Worm (Caenorhabditis elegans): ENCODE data around the gene R10E4.6.

Gene R10E4.6

ce11 chrIII:4274524-4274923, 18.7 kb upstream of the R10E4.6 start:
- peak; percentile 26 for TF ChIP-seq hmg-4 (GFP tag; optimal IDR thresholded peaks at IDR 0.05)
- no peak for TF ChIP-seq scrt-1 (GFP tag; IDR thresholded peaks at IDR 0.05)

- TF ChIP-seq ceh-36 (tag; optimal IDR thresholded peaks at IDR 0.05) (no peak), ets-7 (tag; optimal IDR thresholded peaks at IDR 0.05) (no peak), ama-1 (optimal IDR thresholded peaks at IDR 0.05) (peak; percentile 41), hmbx-1 (tag; optimal IDR thresholded peaks at IDR 0.05) (no peak), tbx-37 (GFP tag; conservative IDR thresholded peaks at IDR 0.05) (no peak; the same call in 1 of the 2 replicates), ceh-13 (GFP tag; optimal IDR thresholded peaks at IDR 0.05) (no peak)
Observed at ce11 chrIII:4275704-4276103, 17.5 kb upstream of the R10E4.6 start.

ce11 chrIII:4276277-4276676, 16.9 kb upstream of the R10E4.6 start:
- TF ChIP-seq B0310.2 (tag; optimal IDR thresholded peaks at IDR 0.05), result no peak
- no peak for TF ChIP-seq flt-1 (GFP tag; IDR thresholded peaks at IDR 0.05)
- peak; percentile 94 for TF ChIP-seq ama-1 (optimal IDR thresholded peaks at IDR 0.05)
- no peak for TF ChIP-seq tbx-11 (GFP tag; IDR thresholded peaks at IDR 0.05)
- no peak for TF ChIP-seq ets-7 (tag; optimal IDR thresholded peaks at IDR 0.05)
- TF ChIP-seq hmbx-1 (tag; optimal IDR thresholded peaks at IDR 0.05), result no peak
- no peak for TF ChIP-seq tbx-37 (GFP tag; conservative IDR thresholded peaks at IDR 0.05)
- no peak for TF ChIP-seq aly-1 (tag; optimal IDR thresholded peaks at IDR 0.05)

ce11 chrIII:4277762-4278161, 15.4 kb upstream of the R10E4.6 start:
- TF ChIP-seq ama-1 (optimal IDR thresholded peaks at IDR 0.05) (peak; percentile 11), pes-1 (GFP tag; IDR thresholded peaks at IDR 0.05) (no peak; the same call in 1 of the 2 replicates)

ce11 chrIII:4278203-4278602, 15.0 kb upstream of the R10E4.6 start:
- TF ChIP-seq ceh-13 (GFP tag; optimal IDR thresholded peaks at IDR 0.05), result no peak
- no peak for TF ChIP-seq aly-1 (tag; optimal IDR thresholded peaks at IDR 0.05)
- TF ChIP-seq flt-1 (GFP tag; IDR thresholded peaks at IDR 0.05), result no peak
- TF ChIP-seq hmbx-1 (tag; optimal IDR thresholded peaks at IDR 0.05), result no peak
- no peak for TF ChIP-seq sea-1 (GFP tag; conservative IDR thresholded peaks at IDR 0.05)
- no peak for TF ChIP-seq ama-1 (optimal IDR thresholded peaks at IDR 0.05)
- TF ChIP-seq pes-1 (GFP tag; IDR thresholded peaks at IDR 0.05), result no peak
- no peak for TF ChIP-seq ceh-36 (tag; optimal IDR thresholded peaks at IDR 0.05)
- no peak for TF ChIP-seq hmg-4 (GFP tag; optimal IDR thresholded peaks at IDR 0.05)
- no peak for TF ChIP-seq F13C5.2 (tag; optimal IDR thresholded peaks at IDR 0.05)
- TF ChIP-seq tra-4 (tag; optimal IDR thresholded peaks at IDR 0.05), result no peak
- TF ChIP-seq tbx-37 (GFP tag; conservative IDR thresholded peaks at IDR 0.05), result no peak
- no peak for TF ChIP-seq tbx-11 (GFP tag; IDR thresholded peaks at IDR 0.05)
- no peak for TF ChIP-seq hnd-1 (tag; optimal IDR thresholded peaks at IDR 0.05)
- no peak for TF ChIP-seq B0310.2 (tag; optimal IDR thresholded peaks at IDR 0.05)
- TF ChIP-seq ets-7 (tag; optimal IDR thresholded peaks at IDR 0.05), result no peak
- TF ChIP-seq scrt-1 (GFP tag; IDR thresholded peaks at IDR 0.05), result no peak

ce11 chrIII:4280215-4281173, 12.7 kb upstream of the R10E4.6 start, which contains the start of gene sup-26:
TSS of gene sup-26 (minus strand) at chrIII:4280224.
- TF ChIP-seq hmbx-1 (tag; optimal IDR thresholded peaks at IDR 0.05) (no peak), F13C5.2 (tag; optimal IDR thresholded peaks at IDR 0.05) (peak; percentile 60), ets-7 (tag; optimal IDR thresholded peaks at IDR 0.05) (peak; percentile 31), sea-1 (GFP tag; conservative IDR thresholded peaks at IDR 0.05) (peak; percentile 83; the same call in 1 of the 2 replicates), scrt-1 (GFP tag; IDR thresholded peaks at IDR 0.05) (peak; percentile 51; the same call in 1 of the 2 replicates), tra-4 (tag; optimal IDR thresholded peaks at IDR 0.05) (peak; percentile 13), B0310.2 (tag; optimal IDR thresholded peaks at IDR 0.05) (peak; percentile 41), tbx-11 (GFP tag; IDR thresholded peaks at IDR 0.05) (no peak), pes-1 (GFP tag; IDR thresholded peaks at IDR 0.05) (peak; percentile 49; the same call in 1 of the 2 replicates), hmg-4 (GFP tag; optimal IDR thresholded peaks at IDR 0.05) (peak; percentile 80), aly-1 (tag; optimal IDR thresholded peaks at IDR 0.05) (peak; percentile 78), ceh-36 (tag; optimal IDR thresholded peaks at IDR 0.05) (no peak)

ce11 chrIII:4281955-4282618, 11.1 kb upstream of the R10E4.6 start:
- TF ChIP-seq aly-1 (tag; optimal IDR thresholded peaks at IDR 0.05) (peak; percentile 59), ceh-13 (GFP tag; optimal IDR thresholded peaks at IDR 0.05) (peak; percentile 18), B0310.2 (tag; optimal IDR thresholded peaks at IDR 0.05) (no peak), flt-1 (GFP tag; IDR thresholded peaks at IDR 0.05) (0 out of 2 replicates have a peak, but pooled peaks have one; percentile 27), ets-7 (tag; optimal IDR thresholded peaks at IDR 0.05) (peak; percentile 47), hmbx-1 (tag; optimal IDR thresholded peaks at IDR 0.05) (no peak), ama-1 (optimal IDR thresholded peaks at IDR 0.05) (no peak), sea-1 (GFP tag; conservative IDR thresholded peaks at IDR 0.05) (peak; percentile 32; the same call in 1 of the 2 replicates), hmg-4 (GFP tag; optimal IDR thresholded peaks at IDR 0.05) (peak; percentile 89), F13C5.2 (tag; optimal IDR thresholded peaks at IDR 0.05) (peak; percentile 80)
